Fruit fly (Drosophila melanogaster): ENCODE measurements around the gene stwl.

Gene stwl

DNA sequence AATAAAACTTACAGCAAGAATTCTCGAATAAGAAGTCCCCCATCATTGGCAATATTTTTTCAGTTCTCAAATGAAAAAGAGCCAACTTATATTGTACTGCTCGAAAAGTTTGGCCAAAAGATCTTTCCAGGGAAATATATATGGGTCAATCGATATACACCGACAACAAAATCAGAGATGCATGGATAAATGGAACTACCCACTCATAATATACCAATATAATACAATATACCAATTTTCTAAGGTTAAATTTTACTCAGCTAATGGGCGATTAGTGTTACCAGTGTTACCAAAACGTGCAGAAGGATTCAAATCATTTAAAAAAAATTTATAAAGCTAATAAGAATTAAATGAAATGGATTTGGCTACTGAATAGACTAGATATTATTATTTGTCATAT is 1.0 kb downstream of the stwl start:
- no peak for TF ChIP-seq sage (GFP tag; optimal IDR thresholded peaks at IDR 0.05)
- no peak for TF ChIP-seq fru (GFP tag; optimal IDR thresholded peaks at IDR 0.05)
- no peak for TF ChIP-seq Hr83 (GFP tag; optimal IDR thresholded peaks at IDR 0.05; ENCODE audit: poor library complexity, severe bottlenecking)
- no peak for TF ChIP-seq rgr (GFP tag; optimal IDR thresholded peaks at IDR 0.05)
- no peak for TF ChIP-seq Sp1 (GFP tag; optimal IDR thresholded peaks at IDR 0.05)
- no peak for TF ChIP-seq Jra (GFP tag; optimal IDR thresholded peaks at IDR 0.05)
- no peak for TF ChIP-seq sv (GFP tag; optimal IDR thresholded peaks at IDR 0.05)
- no peak for TF ChIP-seq Myc (optimal IDR thresholded peaks at IDR 0.05)
- TF ChIP-seq foxo (GFP tag; optimal IDR thresholded peaks at IDR 0.05): no peak
- TF ChIP-seq Hr78 (GFP tag; optimal IDR thresholded peaks at IDR 0.05): no peak
- TF ChIP-seq Rel (GFP tag; optimal IDR thresholded peaks at IDR 0.05): no peak
- no peak for TF ChIP-seq Rel (tag; optimal IDR thresholded peaks at IDR 0.05)
- no peak for TF ChIP-seq lola (GFP tag; optimal IDR thresholded peaks at IDR 0.05)
- TF ChIP-seq Vsx2 (GFP tag; optimal IDR thresholded peaks at IDR 0.05; ENCODE audit: partially characterized antibody): no peak

DNA sequence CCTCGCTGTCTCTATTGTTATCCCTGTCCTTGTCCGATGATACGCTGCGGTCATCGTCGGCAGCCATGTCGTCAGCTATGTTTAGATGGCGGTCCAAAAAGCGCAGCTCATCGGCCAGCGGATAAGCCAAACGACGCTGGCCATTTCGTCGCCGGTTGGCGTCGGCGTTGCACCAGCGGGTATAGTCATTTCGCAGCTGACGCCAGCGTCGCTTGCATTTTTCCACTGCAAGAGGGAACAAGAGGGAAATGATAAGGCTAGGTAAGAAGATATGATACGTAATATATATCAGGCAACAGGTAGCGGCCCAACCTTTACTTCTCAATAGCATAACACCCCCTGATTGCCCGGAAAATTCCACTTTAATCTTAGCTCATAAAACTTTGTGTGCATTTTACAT is 3.1 kb downstream of the stwl start:
- no peak for TF ChIP-seq Sp1 (GFP tag; optimal IDR thresholded peaks at IDR 0.05)
- TF ChIP-seq Jra (GFP tag; optimal IDR thresholded peaks at IDR 0.05): no peak
- TF ChIP-seq psq (GFP tag; optimal IDR thresholded peaks at IDR 0.05): no peak
- TF ChIP-seq Rel (GFP tag; optimal IDR thresholded peaks at IDR 0.05): no peak
- no peak for TF ChIP-seq Rel (tag; optimal IDR thresholded peaks at IDR 0.05)
- TF ChIP-seq br (GFP tag; optimal IDR thresholded peaks at IDR 0.05): no peak
- TF ChIP-seq dsf (GFP tag; optimal IDR thresholded peaks at IDR 0.05; ENCODE audit: borderline replicate concordance): no peak
- TF ChIP-seq Hr83 (GFP tag; optimal IDR thresholded peaks at IDR 0.05; ENCODE audit: poor library complexity, severe bottlenecking): no peak
- TF ChIP-seq fru (GFP tag; optimal IDR thresholded peaks at IDR 0.05): no peak

DNA sequence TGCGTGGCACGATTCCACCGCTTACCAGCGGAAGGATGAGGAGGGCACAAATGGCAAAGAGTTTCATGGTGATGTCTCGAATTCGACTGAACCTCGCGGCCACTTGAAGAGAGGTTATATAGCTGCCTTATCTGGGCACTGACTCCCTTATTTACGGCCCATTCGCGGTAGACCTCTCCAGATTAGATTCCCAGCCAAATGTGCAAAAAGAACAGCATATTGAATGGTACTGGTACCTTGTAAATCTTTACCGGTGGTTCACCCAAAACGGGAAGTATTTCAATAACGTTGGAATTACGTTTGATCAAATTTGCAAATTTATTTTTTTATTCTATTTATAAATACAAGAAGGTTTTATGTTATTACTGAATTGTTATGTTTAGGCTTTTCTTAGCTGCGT is 7.1 kb downstream of the stwl start, which contains the start of gene CG3868:
Gene CG3868 (minus strand): TSS at position 94 of the 400 bp plus-strand sequence.
- TF ChIP-seq Myc (optimal IDR thresholded peaks at IDR 0.05): no peak
- TF ChIP-seq h (GFP tag; optimal IDR thresholded peaks at IDR 0.05): no peak
- no peak for TF ChIP-seq Hnf4 (GFP tag; optimal IDR thresholded peaks at IDR 0.05)
- no peak for TF ChIP-seq usp (GFP tag; optimal IDR thresholded peaks at IDR 0.05)
- no peak for TF ChIP-seq tai (GFP tag; optimal IDR thresholded peaks at IDR 0.05)
- no peak for TF ChIP-seq N (GFP tag; optimal IDR thresholded peaks at IDR 0.05)
- TF ChIP-seq rgr (GFP tag; optimal IDR thresholded peaks at IDR 0.05): peak; percentile 10
- no peak for TF ChIP-seq Rel (GFP tag; optimal IDR thresholded peaks at IDR 0.05)
- peak; percentile 97 for TF ChIP-seq Rel (tag; optimal IDR thresholded peaks at IDR 0.05)
- TF ChIP-seq Jra (GFP tag; optimal IDR thresholded peaks at IDR 0.05): no peak
- TF ChIP-seq brk (GFP tag; optimal IDR thresholded peaks at IDR 0.05): no peak
- no peak for TF ChIP-seq dsf (GFP tag; optimal IDR thresholded peaks at IDR 0.05; ENCODE audit: borderline replicate concordance)
- no peak for TF ChIP-seq Dif (GFP tag; optimal IDR thresholded peaks at IDR 0.05; ENCODE audit: partially characterized antibody)
- TF ChIP-seq Sp1 (GFP tag; optimal IDR thresholded peaks at IDR 0.05): peak; percentile 9
- TF ChIP-seq CrebA (GFP tag; optimal IDR thresholded peaks at IDR 0.05; ENCODE audit: borderline replicate concordance): peak; percentile 20
- no peak for TF ChIP-seq dl (GFP tag; optimal IDR thresholded peaks at IDR 0.05; ENCODE audit: insufficient read depth in 1 of 2, partially characterized antibody in 2 of 2)
- TF ChIP-seq GATAd (GFP tag; optimal IDR thresholded peaks at IDR 0.05): no peak
- TF ChIP-seq dmrt93B (GFP tag; optimal IDR thresholded peaks at IDR 0.05): no peak
- no peak for TF ChIP-seq br (GFP tag; optimal IDR thresholded peaks at IDR 0.05)

DNA sequence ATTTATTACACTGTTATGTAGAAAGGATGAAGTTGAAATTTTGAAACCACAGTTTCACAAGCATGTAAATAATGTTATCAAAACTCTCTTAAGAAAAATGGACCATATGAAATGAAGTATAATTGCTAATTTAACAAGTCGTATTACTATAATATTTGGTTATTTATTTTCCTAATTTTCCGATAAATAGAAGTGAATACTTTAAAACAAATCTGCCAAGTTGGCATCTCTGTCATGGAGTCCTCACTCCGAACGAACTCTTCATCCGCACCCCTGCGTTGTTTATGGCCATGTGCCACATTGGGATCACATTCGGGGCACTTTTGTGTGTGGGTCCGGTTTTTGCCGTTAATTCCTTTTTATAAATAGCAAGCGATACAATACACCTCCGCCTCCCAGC is 9.9 kb downstream of the stwl start:
- TF ChIP-seq Dfd (GFP tag; optimal IDR thresholded peaks at IDR 0.05): no peak
- TF ChIP-seq dmrt93B (GFP tag; optimal IDR thresholded peaks at IDR 0.05): no peak
- TF ChIP-seq tai (GFP tag; optimal IDR thresholded peaks at IDR 0.05): no peak
- no peak for TF ChIP-seq lola (GFP tag; optimal IDR thresholded peaks at IDR 0.05)
- TF ChIP-seq pan (optimal IDR thresholded peaks at IDR 0.05): no peak
- no peak for TF ChIP-seq Hnf4 (GFP tag; optimal IDR thresholded peaks at IDR 0.05)
- no peak for TF ChIP-seq jim (GFP tag; optimal IDR thresholded peaks at IDR 0.05)
- TF ChIP-seq dsf (GFP tag; optimal IDR thresholded peaks at IDR 0.05; ENCODE audit: borderline replicate concordance): no peak
- TF ChIP-seq CG9705 (GFP tag; optimal IDR thresholded peaks at IDR 0.05): no peak
- no peak for TF ChIP-seq sv (GFP tag; optimal IDR thresholded peaks at IDR 0.05)
- no peak for TF ChIP-seq fru (GFP tag; optimal IDR thresholded peaks at IDR 0.05)
- TF ChIP-seq OdsH (GFP tag; optimal IDR thresholded peaks at IDR 0.05): no peak
- no peak for TF ChIP-seq woc (GFP tag; optimal IDR thresholded peaks at IDR 0.05)
- TF ChIP-seq rgr (GFP tag; optimal IDR thresholded peaks at IDR 0.05): no peak
- TF ChIP-seq HLH106 (tag; optimal IDR thresholded peaks at IDR 0.05): no peak
- TF ChIP-seq Myc (optimal IDR thresholded peaks at IDR 0.05): no peak
- no peak for TF ChIP-seq Hr83 (GFP tag; optimal IDR thresholded peaks at IDR 0.05; ENCODE audit: poor library complexity, severe bottlenecking)
- no peak for TF ChIP-seq Abd-B (GFP tag; optimal IDR thresholded peaks at IDR 0.05)

Data from whole organism, wandering third instar larva.